Fruit fly (Drosophila melanogaster) whole organism: Measurements from ENCODE around the gene Cdc14.

Experiments used
- CG8478 ChIP-seq: fragments of >200 bp; optimal IDR thresholded peaks from 2 replicates; lab custom pipeline; 2018; ENCODE audit warnings: inconsistent platforms
- Dll ChIP-seq: fragments of >200 bp; optimal IDR thresholded peaks from 2 replicates; lab custom pipeline; 2017
- EcR ChIP-seq, 2 experiments: fragments of >200 bp; optimal IDR thresholded peaks; 2 replicates each; lab custom pipeline; 2017; ENCODE audit warnings: missing biosample characterization in 2 of 2, missing genetic modification characterization in 2 of 2, missing genetic modification reagents in 2 of 2
- pan ChIP-seq: fragments of >200 bp; optimal IDR thresholded peaks from 2 replicates; lab custom pipeline; 2017
- psq ChIP-seq: fragments of >200 bp; optimal IDR thresholded peaks from 2 replicates; lab custom pipeline; 2017
- usp ChIP-seq: fragments of >200 bp; optimal IDR thresholded peaks from 2 replicates; lab custom pipeline; 2017; ENCODE audit warnings: missing biosample characterization, missing genetic modification characterization, mixed read lengths

Gene Cdc14

dm6 chr2L:7777979-7778692 is 32.4 kb downstream of the Cdc14 start, which contains the start of gene CG7179:
Gene CG7179 (minus strand): TSS chr2L:7778029.
- TF ChIP-seq Dll (lab: Kevin White, UChicago) (no peak), pan (lab: Kevin White, UChicago) (no peak), usp (GFP tag; lab: Kevin White, UChicago) (no peak), psq (no peak), EcR (GFP tag; optimal IDR thresholded peaks at IDR 0.05; lab: Kevin White, UChicago) (no peak), CG8478 (lab: Kevin White, UChicago) (no peak)

- TF ChIP-seq CG8478 (lab: Kevin White, UChicago) (no peak), psq (no peak), EcR (GFP tag; optimal IDR thresholded peaks at IDR 0.05; lab: Kevin White, UChicago) (no peak), pan (lab: Kevin White, UChicago) (no peak), usp (GFP tag; lab: Kevin White, UChicago) (no peak), Dll (lab: Kevin White, UChicago) (no peak)
Measured at dm6 chr2L:7775260-7775659, 35.2 kb downstream of the Cdc14 start.

- TF ChIP-seq usp (GFP tag; lab: Kevin White, UChicago) (no peak), Dll (lab: Kevin White, UChicago) (no peak), psq (no peak)
Measured at dm6 chr2L:7771891-7772290, 38.6 kb downstream of the Cdc14 start.

dm6 chr2L:7767328-7767727 is 43.2 kb downstream of the Cdc14 start, which contains the start of gene CG7191:
Gene CG7191 (plus strand): TSS chr2L:7767628.
- TF ChIP-seq Dll (lab: Kevin White, UChicago) (no peak), usp (GFP tag; lab: Kevin White, UChicago) (no peak), CG8478 (lab: Kevin White, UChicago) (no peak), psq (no peak), pan (lab: Kevin White, UChicago) (no peak), EcR (GFP tag; optimal IDR thresholded peaks at IDR 0.05; lab: Kevin White, UChicago) (no peak)

dm6 chr2L:7756835-7757234 is 53.7 kb downstream of the Cdc14 start:
- TF ChIP-seq Dll (lab: Kevin White, UChicago) (no peak), EcR (GFP tag; optimal IDR thresholded peaks at IDR 0.05; lab: Kevin White, UChicago) (no peak), psq (no peak), pan (lab: Kevin White, UChicago) (no peak), usp (GFP tag; lab: Kevin White, UChicago) (no peak), CG8478 (lab: Kevin White, UChicago) (no peak)

- TF ChIP-seq EcR (GFP tag; optimal IDR thresholded peaks at IDR 0.05; lab: Kevin White, UChicago) (no peak), psq (no peak), pan (lab: Kevin White, UChicago) (no peak), usp (GFP tag; lab: Kevin White, UChicago) (no peak), Dll (lab: Kevin White, UChicago) (no peak), CG8478 (lab: Kevin White, UChicago) (no peak)
Measured at dm6 chr2L:7754539-7754938, 56.0 kb downstream of the Cdc14 start.

- TF ChIP-seq CG8478 (lab: Kevin White, UChicago) (no peak), pan (lab: Kevin White, UChicago) (no peak), EcR (GFP tag; optimal IDR thresholded peaks at IDR 0.05; lab: Kevin White, UChicago) (no peak), usp (GFP tag; lab: Kevin White, UChicago) (no peak), Dll (lab: Kevin White, UChicago) (no peak), psq (no peak)
Measured at dm6 chr2L:7753874-7754273, 56.6 kb downstream of the Cdc14 start, which contains the start of gene CG46025. Gene CG46025 (plus strand): TSS chr2L:7754174.

- TF ChIP-seq Dll (lab: Kevin White, UChicago) (no peak), usp (GFP tag; lab: Kevin White, UChicago) (no peak), CG8478 (lab: Kevin White, UChicago) (no peak), pan (lab: Kevin White, UChicago) (no peak), EcR (GFP tag; optimal IDR thresholded peaks at IDR 0.05; lab: Kevin White, UChicago) (no peak), psq (no peak)
Measured at dm6 chr2L:7753086-7753485, 57.4 kb downstream of the Cdc14 start, which contains the start of gene CG7203. Gene CG7203 (minus strand): TSS chr2L:7753186.
